Worm (Caenorhabditis elegans) whole organism, L4 larva: ENCODE measurements around the gene F45F2.9.

ENCODE experiments used
- D1046.2 ChIP-seq: fragments of 200-800 bp; sonication (Bioruptor generic); IDR thresholded peaks from 2 replicates; pipeline ENCODE4 v1.3.6; 2022; ENCODE audit warnings: missing genetic modification characterization, missing compliant biosample characterization
- F10B5.3 ChIP-seq: sonication (generic microtip); optimal IDR thresholded peaks from 2 replicates; lab custom pipeline; 2016; ENCODE audit warnings: mild to moderate bottlenecking, missing genetic modification characterization, missing compliant biosample characterization
- F26F4.8 ChIP-seq: fragments of 200-800 bp; sonication (Bioruptor generic); conservative IDR thresholded peaks from 2 replicates; pipeline ENCODE4 v1.3.6; 2022; ENCODE audit warnings: missing genetic modification characterization, missing compliant biosample characterization
- F49E8.2 ChIP-seq: sonication (generic microtip); optimal IDR thresholded peaks from 2 replicates; lab custom pipeline; 2016; ENCODE audit warnings: missing compliant biosample characterization, mild to moderate bottlenecking, missing genetic modification characterization, borderline replicate concordance
- Y105C5A.15 ChIP-seq: fragments of 200-800 bp; sonication (Bioruptor generic); IDR thresholded peaks from 2 replicates; pipeline ENCODE4 v1.3.6; 2022; ENCODE audit warnings: missing genetic modification characterization, missing compliant biosample characterization
- Y48G9A.11 ChIP-seq: fragments of 200-800 bp; sonication (Bioruptor generic); IDR thresholded peaks from 2 replicates; pipeline ENCODE4 v1.3.6; 2022; ENCODE audit warnings: missing genetic modification reagents, missing genetic modification characterization, missing compliant biosample characterization
- ZK546.5 ChIP-seq, 2 experiments: sonication (generic microtip); optimal IDR thresholded peaks; 2 replicates each; lab custom pipeline; 2017; ENCODE audit warnings: missing biosample characterization in 2 of 2, missing genetic modification characterization in 2 of 2
- aha-1 ChIP-seq: fragments of 150-350 bp; peaks from one replicate; lab custom pipeline; 2014; ENCODE audit warnings: missing biosample characterization, missing genetic modification characterization
- aly-2 ChIP-seq: sonication (generic microtip); optimal IDR thresholded peaks from 2 replicates; lab custom pipeline; 2018; ENCODE audit warnings: missing biosample characterization, missing genetic modification characterization
- arid-1 ChIP-seq: fragments of 200-800 bp; sonication (Bioruptor generic); conservative IDR thresholded peaks from 2 replicates; pipeline ENCODE4 v1.3.6; 2022; ENCODE audit warnings: missing genetic modification reagents, missing genetic modification characterization, missing compliant biosample characterization
- ceh-44 ChIP-seq: fragments of 200-800 bp; sonication (Bioruptor generic); IDR thresholded peaks from 2 replicates; pipeline ENCODE4 v1.3.6; 2022; ENCODE audit warnings: missing genetic modification reagents, missing genetic modification characterization, missing compliant biosample characterization
- ceh-82 ChIP-seq: sonication (generic microtip); optimal IDR thresholded peaks from 2 replicates; lab custom pipeline; 2017; ENCODE audit warnings: missing biosample characterization, missing genetic modification characterization
- ces-1 ChIP-seq: fragments of 150-350 bp; sonication (generic microtip); optimal IDR thresholded peaks from 4 replicates; lab custom pipeline; 2014; ENCODE audit warnings: missing biosample characterization, missing genetic modification reagents, missing genetic modification characterization
- cey-2 ChIP-seq: sonication (generic microtip); optimal IDR thresholded peaks from 3 replicates; lab custom pipeline; 2017; ENCODE audit warnings: missing genetic modification characterization, mild to moderate bottlenecking, missing compliant biosample characterization, antibody characterized with exemption, borderline replicate concordance; ENCODE audit not compliant: insufficient read depth
- daf-12 ChIP-seq: fragments of 150-350 bp; optimal IDR thresholded peaks from 2 replicates; lab custom pipeline; 2014; ENCODE audit warnings: missing biosample characterization, missing genetic modification reagents, missing genetic modification characterization
- daf-8 ChIP-seq: fragments of 200-800 bp; sonication (Bioruptor generic); IDR thresholded peaks from 2 replicates; pipeline ENCODE4 v1.3.6; 2022; ENCODE audit warnings: missing genetic modification characterization, missing compliant biosample characterization
- dmd-9 ChIP-seq: fragments of 200-800 bp; sonication (Bioruptor generic); IDR thresholded peaks from 2 replicates; pipeline ENCODE4 v1.3.6; 2022; ENCODE audit warnings: missing genetic modification reagents, missing genetic modification characterization, missing compliant biosample characterization
- dpl-1 ChIP-seq: fragments of 150-350 bp; optimal IDR thresholded peaks from 2 replicates; lab custom pipeline; 2014; ENCODE audit warnings: missing biosample characterization, missing genetic modification reagents, missing genetic modification characterization
- dve-1 ChIP-seq: sonication (generic microtip); optimal IDR thresholded peaks from 2 replicates; lab custom pipeline; 2017; ENCODE audit warnings: antibody characterized with exemption, mild to moderate bottlenecking, missing genetic modification characterization, missing compliant biosample characterization; ENCODE audit not compliant: insufficient read depth
- egl-43 ChIP-seq: fragments of 200-800 bp; sonication (Bioruptor generic); IDR thresholded peaks from 2 replicates; pipeline ENCODE4 v1.3.6; 2022; ENCODE audit warnings: missing genetic modification reagents, missing genetic modification characterization, missing compliant biosample characterization
- fkh-10 ChIP-seq: fragments of 150-350 bp; optimal IDR thresholded peaks from 2 replicates; lab custom pipeline; 2014; ENCODE audit warnings: missing biosample characterization, missing genetic modification reagents, missing genetic modification characterization
- hif-1 ChIP-seq, 2 experiments: sonication (generic microtip); optimal IDR thresholded peaks; 2 replicates each; lab custom pipeline; 2016 to 2017; ENCODE audit warnings: missing compliant biosample characterization in 2 of 2, missing genetic modification characterization in 2 of 2, missing genetic modification reagents in 2 of 2, missing genotype in 2 of 2, mild to moderate bottlenecking in 1 of 2
- hmg-1.1 ChIP-seq: fragments of 200-800 bp; sonication (Bioruptor generic); IDR thresholded peaks from 2 replicates; pipeline ENCODE4 v1.3.6; 2022; ENCODE audit warnings: missing genetic modification reagents, missing genetic modification characterization, missing compliant biosample characterization
- jun-1 ChIP-seq: fragments of 150-350 bp; optimal IDR thresholded peaks from 2 replicates; lab custom pipeline; 2014; ENCODE audit warnings: missing biosample characterization, missing genetic modification reagents, missing genetic modification characterization
- lim-7 ChIP-seq: fragments of 200-800 bp; sonication (Bioruptor generic); IDR thresholded peaks from 2 replicates; pipeline ENCODE4 v1.3.6; 2022; ENCODE audit warnings: missing genetic modification characterization, missing compliant biosample characterization
- lin-1 ChIP-seq: fragments of 200-800 bp; sonication (Bioruptor generic); IDR thresholded peaks from 2 replicates; pipeline ENCODE4 v1.3.6; 2022; ENCODE audit warnings: missing genetic modification reagents, missing genetic modification characterization, missing compliant biosample characterization
- lin-29 ChIP-seq: fragments of 200-800 bp; sonication (Bioruptor generic); IDR thresholded peaks from 2 replicates; pipeline ENCODE4 v1.3.6; 2022; ENCODE audit warnings: missing genetic modification reagents, missing genetic modification characterization, missing compliant biosample characterization
- lin-39 ChIP-seq: fragments of 150-350 bp; optimal IDR thresholded peaks from 2 replicates; lab custom pipeline; 2014; ENCODE audit warnings: missing biosample characterization, missing genetic modification reagents, missing genetic modification characterization
- lir-3 ChIP-seq: sonication (generic microtip); optimal IDR thresholded peaks from 2 replicates; lab custom pipeline; 2016; ENCODE audit warnings: mild to moderate bottlenecking, missing genetic modification characterization, missing compliant biosample characterization
- madf-9 ChIP-seq: fragments of 200-800 bp; sonication (Bioruptor generic); conservative IDR thresholded peaks from 2 replicates; pipeline ENCODE4 v1.3.6; 2022; ENCODE audit warnings: missing genetic modification reagents, missing genetic modification characterization, missing compliant biosample characterization
- mdt-29 ChIP-seq: fragments of 200-800 bp; sonication (Bioruptor generic); IDR thresholded peaks from 2 replicates; pipeline ENCODE4 v1.3.6; 2022; ENCODE audit warnings: missing genetic modification reagents, missing genetic modification characterization, missing compliant biosample characterization
- mxl-3 ChIP-seq: fragments of 200-800 bp; sonication (Bioruptor generic); optimal IDR thresholded peaks from 2 replicates; lab custom pipeline; 2018; ENCODE audit warnings: mild to moderate bottlenecking, missing genetic modification characterization, missing compliant biosample characterization
- nhr-10 ChIP-seq: fragments of 150-350 bp; optimal IDR thresholded peaks from 2 replicates; lab custom pipeline; 2014; ENCODE audit warnings: missing biosample characterization, missing genetic modification characterization
- nhr-102 ChIP-seq: sonication (generic microtip); optimal IDR thresholded peaks from 2 replicates; lab custom pipeline; 2016; ENCODE audit warnings: mild to moderate bottlenecking, missing genetic modification characterization, moderate library complexity, missing compliant biosample characterization
- nhr-237 ChIP-seq: sonication (generic microtip); optimal IDR thresholded peaks from 2 replicates; lab custom pipeline; 2017; ENCODE audit warnings: missing biosample characterization, missing genetic modification characterization
- nhr-25 ChIP-seq: sonication (generic microtip); optimal IDR thresholded peaks from 2 replicates; lab custom pipeline; 2017; ENCODE audit warnings: missing genetic modification characterization, mild to moderate bottlenecking, missing compliant biosample characterization, antibody characterized with exemption, moderate library complexity, borderline replicate concordance; ENCODE audit not compliant: insufficient read depth
- nhr-42 ChIP-seq: fragments of 200-800 bp; sonication (Bioruptor generic); IDR thresholded peaks from 2 replicates; pipeline ENCODE4 v1.3.6; 2022; ENCODE audit warnings: missing genetic modification characterization, missing compliant biosample characterization
- pha-4 ChIP-seq, 2 experiments: fragments of 150-350 bp in 1 of 2; fragments of 200-800 bp in 1 of 2; sonication (Bioruptor generic) in 1 of 2; IDR thresholded peaks in 1 of 2; optimal IDR thresholded peaks in 1 of 2; 2 replicates each; pipeline versions ENCODE4 v1.3.6 to Lab custom; 2014 to 2022; ENCODE audit warnings: missing genetic modification characterization in 2 of 2, missing genetic modification reagents in 2 of 2, missing biosample characterization in 1 of 2, missing compliant biosample characterization in 1 of 2
- sdz-12 ChIP-seq: fragments of 200-800 bp; sonication (Bioruptor generic); optimal IDR thresholded peaks from 2 replicates; lab custom pipeline; 2018; ENCODE audit warnings: mild to moderate bottlenecking, missing genetic modification characterization, missing compliant biosample characterization
- snpc-1.2 ChIP-seq: fragments of 200-800 bp; sonication (Bioruptor generic); IDR thresholded peaks from 2 replicates; pipeline ENCODE4 v1.3.6; 2022; ENCODE audit warnings: missing genetic modification reagents, missing genetic modification characterization, missing compliant biosample characterization
- spr-1 ChIP-seq: sonication (generic microtip); optimal IDR thresholded peaks from 2 replicates; lab custom pipeline; 2016; ENCODE audit warnings: mild to moderate bottlenecking, missing genetic modification characterization, missing compliant biosample characterization
- spr-3 ChIP-seq: fragments of 200-800 bp; sonication (Bioruptor generic); optimal IDR thresholded peaks from 2 replicates; lab custom pipeline; 2018; ENCODE audit warnings: mild to moderate bottlenecking, missing genetic modification characterization, missing compliant biosample characterization
- tag-97 ChIP-seq: fragments of 200-800 bp; sonication (Bioruptor generic); IDR thresholded peaks from 2 replicates; pipeline ENCODE4 v1.3.6; 2022; ENCODE audit warnings: missing genetic modification characterization, missing compliant biosample characterization
- tra-1 ChIP-seq: fragments of 200-800 bp; sonication (Bioruptor generic); IDR thresholded peaks from 2 replicates; pipeline ENCODE4 v1.3.6; 2022; ENCODE audit warnings: missing genetic modification reagents, missing genetic modification characterization, missing compliant biosample characterization
- unc-130 ChIP-seq: sonication (generic microtip); optimal IDR thresholded peaks from 2 replicates; lab custom pipeline; 2016; ENCODE audit warnings: missing genetic modification reagents, missing genetic modification characterization, missing compliant biosample characterization
- vab-7 ChIP-seq: fragments of 200-800 bp; sonication (Bioruptor generic); IDR thresholded peaks from 2 replicates; pipeline ENCODE4 v1.3.6; 2022; ENCODE audit warnings: missing genetic modification reagents, missing genetic modification characterization, missing compliant biosample characterization
- zag-1 ChIP-seq: fragments of 150-350 bp; optimal IDR thresholded peaks from 2 replicates; lab custom pipeline; 2014; ENCODE audit warnings: missing biosample characterization, missing genetic modification characterization
- zip-11 ChIP-seq: fragments of 200-800 bp; sonication (Bioruptor generic); IDR thresholded peaks from 2 replicates; pipeline ENCODE4 v1.3.6; 2022; ENCODE audit warnings: missing genetic modification characterization, missing compliant biosample characterization
- zip-2 ChIP-seq: fragments of 150-350 bp; optimal IDR thresholded peaks from 2 replicates; lab custom pipeline; 2014; ENCODE audit warnings: missing biosample characterization, missing genetic modification characterization
- ztf-11 ChIP-seq: fragments of 150-350 bp; optimal IDR thresholded peaks from 2 replicates; lab custom pipeline; 2014; ENCODE audit warnings: missing biosample characterization, missing genetic modification characterization

The F45F2.9 gene

ce11 chrV:8500348-8500747 lies 12.9 kb downstream of the F45F2.9 start (continued):
- TF ChIP-seq Y105C5A.15 (GFP tag; lab: Robert Waterston, UW) (peak; percentile 100), aly-2 (tag; lab: Kevin White, UChicago) (peak; percentile 97), hmg-1.1 (peak; percentile 99), dmd-9 (GFP tag; lab: Robert Waterston, UW) (peak; percentile 97), F49E8.2 (tag; lab: Kevin White, UChicago) (peak; percentile 98), madf-9 (GFP tag; lab: Robert Waterston, UW) (peak; percentile 97), lim-7 (peak; percentile 100), dpl-1 (GFP tag; lab: Kevin White, UChicago) (peak; percentile 76), aha-1 (tag; lab: Kevin White, UChicago) (peak; percentile 98), zip-2 (tag; lab: Kevin White, UChicago) (peak; percentile 66), ceh-44 (GFP tag; lab: Robert Waterston, UW) (peak; percentile 96), tag-97 (GFP tag; lab: Robert Waterston, UW) (peak; percentile 88; the same call in 1 of the 2 replicates), zag-1 (peak; percentile 40), ztf-11 (tag; lab: Kevin White, UChicago) (no peak), F10B5.3 (tag; lab: Kevin White, UChicago) (peak; percentile 95), mxl-3 (GFP tag; lab: Kevin White, UChicago) (peak; percentile 95), zip-11 (GFP tag; lab: Robert Waterston, UW) (peak; percentile 92), jun-1 (peak; percentile 89), daf-8 (peak; percentile 98), nhr-42 (GFP tag; lab: Robert Waterston, UW) (peak; percentile 98), unc-130 (GFP tag; lab: Kevin White, UChicago) (peak; percentile 94), ceh-82 (tag; lab: Kevin White, UChicago) (peak; percentile 48), ces-1 (GFP tag; lab: Kevin White, UChicago) (peak; percentile 74), snpc-1.2 (GFP tag; lab: Robert Waterston, UW) (peak; percentile 98), lin-1 (peak; percentile 99), F26F4.8 (GFP tag; lab: Robert Waterston, UW) (peak; percentile 100), tra-1 (GFP tag; lab: Robert Waterston, UW) (peak; percentile 99), lin-39 (tag; lab: Kevin White, UChicago) (no peak), D1046.2 (GFP tag; lab: Robert Waterston, UW) (peak; percentile 97), nhr-237 (tag; lab: Kevin White, UChicago) (no peak), lir-3 (tag; lab: Kevin White, UChicago) (peak; percentile 95), cey-2 (tag; lab: Kevin White, UChicago) (no peak), vab-7 (GFP tag; lab: Robert Waterston, UW) (peak; percentile 99), nhr-102 (peak; percentile 97), dve-1 (tag; lab: Kevin White, UChicago) (peak; percentile 90), Y48G9A.11 (GFP tag; lab: Robert Waterston, UW) (peak; percentile 95), egl-43 (GFP tag; lab: Robert Waterston, UW) (peak; percentile 100), arid-1 (peak; percentile 99), hif-1 (tag; optimal IDR thresholded peaks at IDR 0.05; lab: Kevin White, UChicago) (peak; percentile 81), sdz-12 (GFP tag; lab: Kevin White, UChicago) (peak; percentile 99), pha-4 (GFP tag; IDR thresholded peaks at IDR 0.05; lab: Robert Waterston, UW) (peak; percentile 99), pha-4 (tag; optimal IDR thresholded peaks at IDR 0.05; lab: Kevin White, UChicago) (no peak), mdt-29 (GFP tag; lab: Robert Waterston, UW) (peak; percentile 96), daf-12 (tag; lab: Kevin White, UChicago) (no peak), ZK546.5 (tag; optimal IDR thresholded peaks at IDR 0.05; lab: Kevin White, UChicago) (no peak), fkh-10 (no peak), spr-1 (tag; lab: Kevin White, UChicago) (peak; percentile 97), lin-29 (peak; percentile 96), nhr-25 (peak; percentile 30), spr-3 (peak; percentile 99), nhr-10 (tag; lab: Kevin White, UChicago) (peak; percentile 54)
